Worm (Caenorhabditis elegans): ENCODE measurements around the gene rps-12.

ce11 chrIII:5729367-5729766 is 50.3 kb downstream of the rps-12 start:
- TF ChIP-seq ztf-11 (tag; optimal IDR thresholded peaks at IDR 0.05) (no peak), ztf-1 (GFP tag; conservative IDR thresholded peaks at IDR 0.05) (no peak), mbf-1 (tag; optimal IDR thresholded peaks at IDR 0.05) (no peak), unc-39 (tag; optimal IDR thresholded peaks at IDR 0.05) (no peak), nhr-25 (tag; optimal IDR thresholded peaks at IDR 0.05) (no peak), crh-2 (tag; optimal IDR thresholded peaks at IDR 0.05) (no peak), C34F6.9 (tag; optimal IDR thresholded peaks at IDR 0.05) (no peak), nhr-12 (tag; optimal IDR thresholded peaks at IDR 0.05) (no peak), sma-3 (GFP tag; optimal IDR thresholded peaks at IDR 0.05) (no peak), Y55F3AM.14 (GFP tag; optimal IDR thresholded peaks at IDR 0.05) (no peak), aly-2 (tag; optimal IDR thresholded peaks at IDR 0.05) (no peak), nhr-237 (tag; optimal IDR thresholded peaks at IDR 0.05) (no peak)
